Worm (Caenorhabditis elegans): Measurements from ENCODE around the gene T24F1.4.

DNA sequence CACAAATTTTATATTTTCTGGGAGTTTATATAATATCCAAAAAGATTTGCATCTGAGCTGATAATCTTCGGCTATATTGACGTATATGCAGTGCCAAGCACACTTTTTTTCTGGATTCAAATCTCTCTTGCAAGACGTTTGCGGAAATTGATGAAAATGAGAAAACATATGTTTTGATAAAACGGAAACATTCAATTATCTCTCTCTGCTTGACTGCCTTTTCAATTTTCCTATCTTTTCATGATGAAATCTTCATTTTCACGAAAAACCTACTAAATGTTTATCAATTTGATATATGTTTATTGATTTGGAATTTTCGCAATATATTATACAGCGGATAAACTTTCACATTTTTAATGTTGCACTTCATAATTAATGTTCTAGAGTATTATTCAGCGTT, 6.1 kb downstream of the T24F1.4 start:
- TF ChIP-seq mes-4 (tag; optimal IDR thresholded peaks at IDR 0.05) (no peak), F10E7.11 (tag; optimal IDR thresholded peaks at IDR 0.05) (no peak), cebp-1 (GFP tag; IDR thresholded peaks at IDR 0.05) (no peak), cebp-1 (tag; optimal IDR thresholded peaks at IDR 0.05) (no peak), nfya-2 (GFP tag; IDR thresholded peaks at IDR 0.05) (no peak), nhr-90 (tag; optimal IDR thresholded peaks at IDR 0.05) (no peak), nfyb-1 (GFP tag; IDR thresholded peaks at IDR 0.05) (no peak), ztf-3 (GFP tag; optimal IDR thresholded peaks at IDR 0.05) (no peak)
